Worm (Caenorhabditis elegans) whole organism, mixed stage, embryonic: Measurements from ENCODE around the gene nlp-71.

Experiments
- nhr-237 ChIP-seq: fragments of 150-350 bp; optimal IDR thresholded peaks from 2 replicates; lab custom pipeline; 2014; ENCODE audit warnings: missing biosample characterization, missing genetic modification characterization
- zip-8 ChIP-seq: fragments of 150-350 bp; optimal IDR thresholded peaks from 2 replicates; lab custom pipeline; 2014; ENCODE audit warnings: missing biosample characterization, missing genetic modification characterization

DNA sequence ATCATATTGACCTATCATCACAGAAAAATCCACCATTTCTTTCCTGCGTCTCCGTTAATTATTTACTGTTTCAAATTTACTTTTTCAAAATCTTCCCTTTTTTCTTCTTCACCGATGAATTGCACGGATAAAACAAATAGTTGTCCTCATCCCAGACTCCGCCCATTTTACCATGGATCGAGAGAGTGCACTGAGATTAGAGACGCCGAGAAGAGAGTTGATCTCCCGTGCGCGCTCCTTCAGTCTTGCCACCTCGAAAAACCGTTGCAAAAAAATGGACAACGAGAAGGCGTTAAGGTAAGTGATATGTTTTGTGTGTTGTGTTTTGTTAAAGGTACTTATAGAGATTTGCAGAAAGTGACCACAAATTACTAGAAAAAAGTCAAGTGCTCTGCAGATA is 24.7 kb upstream of the nlp-71 start, which contains the start of gene dlc-5:
- TF ChIP-seq nhr-237 (tag; lab: Kevin White, UChicago) (no peak), zip-8 (tag; lab: Kevin White, UChicago) (no peak)
